Worm (Caenorhabditis elegans) whole organism, L1 larva: ENCODE results near the gene Y45F3A.8.

Source experiments
- C04F5.9 ChIP-seq: sonication (generic microtip); optimal IDR thresholded peaks from 2 replicates; lab custom pipeline; 2016; ENCODE audit warnings: missing genetic modification characterization, missing compliant biosample characterization
- F16B12.6 ChIP-seq: fragments of 150-350 bp; optimal IDR thresholded peaks from 2 replicates; lab custom pipeline; 2014; ENCODE audit warnings: missing biosample characterization, missing genetic modification characterization
- Y116A8C.19 ChIP-seq: sonication (generic microtip); optimal IDR thresholded peaks from 2 replicates; lab custom pipeline; 2016; ENCODE audit warnings: missing compliant biosample characterization, missing genetic modification characterization, borderline replicate concordance
- alr-1 ChIP-seq: fragments of 200-800 bp; sonication (Bioruptor generic); optimal IDR thresholded peaks from 2 replicates; lab custom pipeline; 2018; ENCODE audit warnings: borderline replicate concordance, mild to moderate bottlenecking, missing genetic modification characterization, missing compliant biosample characterization
- ama-1 ChIP-seq: fragments of 150-350 bp; optimal IDR thresholded peaks from 2 replicates; lab custom pipeline; 2014
- blmp-1 ChIP-seq: fragments of 150-350 bp; optimal IDR thresholded peaks from 2 replicates; lab custom pipeline; 2014; ENCODE audit warnings: missing biosample characterization, missing genetic modification characterization
- ceh-63 ChIP-seq: fragments of 200-800 bp; sonication (Bioruptor generic); optimal IDR thresholded peaks from 2 replicates; lab custom pipeline; 2018; ENCODE audit warnings: mild to moderate bottlenecking, missing genetic modification characterization, missing compliant biosample characterization
- ceh-8 ChIP-seq: fragments of 200-800 bp; sonication (Bioruptor generic); optimal IDR thresholded peaks from 2 replicates; lab custom pipeline; 2018; ENCODE audit warnings: mild to moderate bottlenecking, missing genetic modification characterization, moderate library complexity, missing compliant biosample characterization
- ceh-90 ChIP-seq: sonication (generic microtip); optimal IDR thresholded peaks from 2 replicates; lab custom pipeline; 2016; ENCODE audit warnings: missing genetic modification characterization, missing compliant biosample characterization
- efl-1 ChIP-seq, 4 experiments: fragments of 150-350 bp; optimal IDR thresholded peaks in 3 of 4; peaks in 1 of 4; 1 replicate in 1 of 4; 2 replicates in 3 of 4; lab custom pipeline; 2014; ENCODE audit warnings: missing biosample characterization in 2 of 4, missing genetic modification characterization in 2 of 4, missing genetic modification reagents in 2 of 4
- egl-13 ChIP-seq: sonication (generic microtip); optimal IDR thresholded peaks from 2 replicates; lab custom pipeline; 2016; ENCODE audit warnings: missing genotype, missing genetic modification reagents, missing genetic modification characterization, missing compliant biosample characterization
- egl-27 ChIP-seq, 2 experiments: fragments of 150-350 bp in 1 of 2; sonication (generic microtip); optimal IDR thresholded peaks; 3 replicates each; lab custom pipeline; 2017 to 2018; ENCODE audit warnings: missing biosample characterization in 2 of 2, missing genetic modification characterization in 2 of 2, missing genetic modification reagents in 2 of 2
- elt-2 ChIP-seq: sonication (generic microtip); optimal IDR thresholded peaks from 2 replicates; lab custom pipeline; 2016; ENCODE audit warnings: missing genetic modification characterization, mild to moderate bottlenecking, inconsistent platforms, missing compliant biosample characterization, missing genetic modification reagents
- ets-5 ChIP-seq: fragments of 200-800 bp; sonication (Bioruptor generic); IDR thresholded peaks from 2 replicates; pipeline ENCODE4 v1.3.6; 2022; ENCODE audit warnings: missing genetic modification characterization, missing compliant biosample characterization
- fkh-4 ChIP-seq: sonication (generic microtip); optimal IDR thresholded peaks from 2 replicates; lab custom pipeline; 2016; ENCODE audit warnings: missing compliant biosample characterization, missing genetic modification characterization, borderline replicate concordance
- fkh-8 ChIP-seq: sonication (generic microtip); optimal IDR thresholded peaks from 2 replicates; lab custom pipeline; 2016; ENCODE audit warnings: mild to moderate bottlenecking, missing genetic modification characterization, missing compliant biosample characterization
- fos-1 ChIP-seq: fragments of 150-350 bp; optimal IDR thresholded peaks from 2 replicates; lab custom pipeline; 2014; ENCODE audit warnings: missing biosample characterization, missing genetic modification characterization
- hlh-17 ChIP-seq: fragments of 200-800 bp; sonication (Bioruptor generic); optimal IDR thresholded peaks from 2 replicates; lab custom pipeline; 2018; ENCODE audit warnings: missing genetic modification characterization, mild to moderate bottlenecking, missing compliant biosample characterization, moderate library complexity, borderline replicate concordance
- irx-1 ChIP-seq: sonication (generic microtip); optimal IDR thresholded peaks from 2 replicates; lab custom pipeline; 2016; ENCODE audit warnings: missing genetic modification characterization, missing compliant biosample characterization
- isw-1 ChIP-seq: fragments of 200-800 bp; sonication (Bioruptor generic); IDR thresholded peaks from 2 replicates; pipeline ENCODE4 v1.3.6; 2022; ENCODE audit warnings: missing genetic modification characterization, missing compliant biosample characterization
- jun-1 ChIP-seq: fragments of 150-350 bp; optimal IDR thresholded peaks from 2 replicates; lab custom pipeline; 2014; ENCODE audit warnings: missing biosample characterization, missing genetic modification reagents, missing genetic modification characterization
- lin-13 ChIP-seq: fragments of 150-350 bp; optimal IDR thresholded peaks from 2 replicates; lab custom pipeline; 2014; ENCODE audit warnings: missing biosample characterization, missing genetic modification reagents, missing genetic modification characterization
- lin-14 ChIP-seq: fragments of 200-800 bp; sonication (Bioruptor generic); optimal IDR thresholded peaks from 2 replicates; lab custom pipeline; 2018; ENCODE audit warnings: mild to moderate bottlenecking, missing genetic modification characterization, moderate library complexity, missing compliant biosample characterization
- lin-15B ChIP-seq: fragments of 150-350 bp; sonication (generic microtip); optimal IDR thresholded peaks from 3 replicates; lab custom pipeline; 2014; ENCODE audit warnings: missing biosample characterization, missing genetic modification characterization
- lin-35 ChIP-seq, 2 experiments: fragments of 150-350 bp; optimal IDR thresholded peaks; 2 replicates each; lab custom pipeline; 2014; ENCODE audit warnings: missing biosample characterization in 2 of 2, missing genetic modification characterization in 2 of 2, missing genetic modification reagents in 2 of 2
- lin-39 ChIP-seq: fragments of 150-350 bp; optimal IDR thresholded peaks from 2 replicates; lab custom pipeline; 2014; ENCODE audit warnings: missing biosample characterization, missing genetic modification reagents, missing genetic modification characterization
- lsy-2 ChIP-seq, 2 experiments: fragments of 150-350 bp; optimal IDR thresholded peaks; 2 replicates each; lab custom pipeline; 2014; ENCODE audit warnings: missing biosample characterization in 2 of 2, missing genetic modification characterization in 2 of 2
- mab-9 ChIP-seq: fragments of 200-800 bp; sonication (Bioruptor generic); IDR thresholded peaks from 2 replicates; pipeline ENCODE4 v1.3.6; 2022; ENCODE audit warnings: missing genetic modification reagents, missing genetic modification characterization, missing compliant biosample characterization
- mef-2 ChIP-seq: fragments of 150-350 bp; optimal IDR thresholded peaks from 2 replicates; lab custom pipeline; 2014; ENCODE audit warnings: missing biosample characterization, missing genetic modification characterization
- mep-1 ChIP-seq: fragments of 150-350 bp; optimal IDR thresholded peaks from 2 replicates; lab custom pipeline; 2014; ENCODE audit warnings: missing biosample characterization, missing genetic modification characterization
- nhr-11 ChIP-seq: fragments of 150-350 bp; optimal IDR thresholded peaks from 2 replicates; lab custom pipeline; 2014; ENCODE audit warnings: missing biosample characterization, missing genetic modification characterization
- nhr-19 ChIP-seq: fragments of 200-800 bp; sonication (Bioruptor generic); conservative IDR thresholded peaks from 2 replicates; pipeline ENCODE4 v1.3.6; 2022; ENCODE audit warnings: missing genetic modification characterization, missing compliant biosample characterization
- nhr-20 ChIP-seq: sonication (generic microtip); optimal IDR thresholded peaks from 2 replicates; lab custom pipeline; 2016; ENCODE audit warnings: mild to moderate bottlenecking, missing genetic modification characterization, missing compliant biosample characterization
- nhr-237 ChIP-seq: fragments of 150-350 bp; optimal IDR thresholded peaks from 2 replicates; lab custom pipeline; 2014; ENCODE audit warnings: missing biosample characterization, missing genetic modification characterization
- nhr-47 ChIP-seq: sonication (generic microtip); optimal IDR thresholded peaks from 2 replicates; lab custom pipeline; 2016; ENCODE audit warnings: mild to moderate bottlenecking, missing genetic modification characterization, moderate library complexity, missing compliant biosample characterization
- nhr-71 ChIP-seq: sonication (generic microtip); optimal IDR thresholded peaks from 2 replicates; lab custom pipeline; 2016; ENCODE audit warnings: mild to moderate bottlenecking, missing genetic modification characterization, moderate library complexity, missing compliant biosample characterization
- nhr-84 ChIP-seq: sonication (generic microtip); optimal IDR thresholded peaks from 2 replicates; lab custom pipeline; 2017; ENCODE audit warnings: missing biosample characterization, missing genetic modification characterization
- nhr-85 ChIP-seq: sonication (generic microtip); peaks from one replicate; lab custom pipeline; 2016; ENCODE audit warnings: missing genetic modification characterization, inconsistent platforms, missing compliant biosample characterization
- nhr-90 ChIP-seq: sonication (generic microtip); optimal IDR thresholded peaks from 2 replicates; lab custom pipeline; 2016; ENCODE audit warnings: mild to moderate bottlenecking, missing genetic modification characterization, missing compliant biosample characterization; ENCODE audit not compliant: poor library complexity
- pag-3 ChIP-seq: sonication (generic microtip); optimal IDR thresholded peaks from 2 replicates; lab custom pipeline; 2017; ENCODE audit warnings: missing genetic modification characterization, mild to moderate bottlenecking, missing compliant biosample characterization, antibody characterized with exemption, borderline replicate concordance; ENCODE audit not compliant: insufficient read depth
- pax-3 ChIP-seq: fragments of 200-800 bp; sonication (Bioruptor generic); optimal IDR thresholded peaks from 2 replicates; lab custom pipeline; 2018; ENCODE audit warnings: mild to moderate bottlenecking, missing genetic modification characterization, moderate library complexity, missing compliant biosample characterization
- skn-1 ChIP-seq: fragments of 150-350 bp; optimal IDR thresholded peaks from 2 replicates; lab custom pipeline; 2014; ENCODE audit warnings: missing biosample characterization, missing genetic modification characterization
- snu-23 ChIP-seq: sonication (generic microtip); optimal IDR thresholded peaks from 2 replicates; lab custom pipeline; 2016; ENCODE audit warnings: missing genetic modification characterization, missing compliant biosample characterization
- sptf-1 ChIP-seq: fragments of 150-350 bp; optimal IDR thresholded peaks from 2 replicates; lab custom pipeline; 2014; ENCODE audit warnings: missing biosample characterization, missing genetic modification characterization
- sup-37 ChIP-seq: fragments of 200-800 bp; sonication (Bioruptor generic); optimal IDR thresholded peaks from 2 replicates; lab custom pipeline; 2018; ENCODE audit warnings: mild to moderate bottlenecking, missing genetic modification characterization, missing compliant biosample characterization
- swsn-7 ChIP-seq: sonication (generic microtip); optimal IDR thresholded peaks from 2 replicates; lab custom pipeline; 2016; ENCODE audit warnings: missing genetic modification characterization, missing compliant biosample characterization
- tbx-2 ChIP-seq: sonication (generic microtip); optimal IDR thresholded peaks from 2 replicates; lab custom pipeline; 2016; ENCODE audit warnings: missing genetic modification characterization, missing compliant biosample characterization
- unc-30 ChIP-seq: sonication (generic microtip); optimal IDR thresholded peaks from 2 replicates; lab custom pipeline; 2017; ENCODE audit warnings: missing biosample characterization, missing genetic modification characterization
- unc-98 ChIP-seq: fragments of 200-800 bp; sonication (Bioruptor generic); IDR thresholded peaks from 2 replicates; pipeline ENCODE4 v1.3.6; 2022; ENCODE audit warnings: missing genetic modification characterization, missing compliant biosample characterization
- vab-15 ChIP-seq: sonication (generic microtip); optimal IDR thresholded peaks from 2 replicates; lab custom pipeline; 2017; ENCODE audit warnings: missing genotype, mild to moderate bottlenecking, missing genetic modification characterization, missing compliant biosample characterization
- zip-4 ChIP-seq: fragments of 200-800 bp; sonication (Bioruptor generic); optimal IDR thresholded peaks from 2 replicates; lab custom pipeline; 2018; ENCODE audit warnings: mild to moderate bottlenecking, missing genetic modification characterization, moderate library complexity, missing compliant biosample characterization
- ztf-11 ChIP-seq, 2 experiments: sonication (generic microtip); optimal IDR thresholded peaks; 2 replicates each; lab custom pipeline; 2016 to 2017; ENCODE audit warnings: missing genetic modification characterization in 2 of 2, missing biosample characterization in 1 of 2, missing compliant biosample characterization in 1 of 2
- ztf-4 ChIP-seq: fragments of 150-350 bp; optimal IDR thresholded peaks from 2 replicates; lab custom pipeline; 2014; ENCODE audit warnings: missing biosample characterization, missing genetic modification characterization

Y45F3A.8 gene

ce11 chrIII:10577782-10578181 is 14.8 kb downstream of the Y45F3A.8 start:
- no peak for TF ChIP-seq ztf-11 (tag; optimal IDR thresholded peaks at IDR 0.05; lab: Kevin White, UChicago)
- no peak for TF ChIP-seq zip-4 (GFP tag; lab: Kevin White, UChicago)
- no peak for TF ChIP-seq nhr-47 (tag; lab: Kevin White, UChicago)
- TF ChIP-seq lin-35 (GFP tag; optimal IDR thresholded peaks at IDR 0.05; lab: Kevin White, UChicago): no peak
- no peak for TF ChIP-seq vab-15 (tag; lab: Kevin White, UChicago)
- TF ChIP-seq mab-9 (GFP tag; lab: Robert Waterston, UW): no peak
- no peak for TF ChIP-seq ceh-63
- TF ChIP-seq efl-1 (optimal IDR thresholded peaks at IDR 0.05; lab: Kevin White, UChicago): no peak
- no peak for TF ChIP-seq efl-1 (GFP tag; optimal IDR thresholded peaks at IDR 0.05 in 1 of 2; lab: Kevin White, UChicago)
- TF ChIP-seq Y116A8C.19: no peak
- no peak for TF ChIP-seq skn-1 (tag; lab: Kevin White, UChicago)
- TF ChIP-seq nhr-85 (tag; lab: Kevin White, UChicago): peak; percentile 65
- no peak for TF ChIP-seq unc-30 (tag; lab: Kevin White, UChicago)
- no peak for TF ChIP-seq fos-1 (tag; lab: Kevin White, UChicago)
- no peak for TF ChIP-seq pag-3 (tag; lab: Kevin White, UChicago)
- no peak for TF ChIP-seq nhr-237 (tag; lab: Kevin White, UChicago)
- no peak for TF ChIP-seq ceh-8 (GFP tag; lab: Kevin White, UChicago)
- TF ChIP-seq nhr-20 (tag; lab: Kevin White, UChicago): peak; percentile 26
- TF ChIP-seq swsn-7 (tag; lab: Kevin White, UChicago): no peak
- no peak for TF ChIP-seq elt-2 (tag; lab: Kevin White, UChicago)
- TF ChIP-seq lin-14 (GFP tag; lab: Kevin White, UChicago): peak; percentile 76
- no peak for TF ChIP-seq lin-39
- no peak for TF ChIP-seq nhr-19
- peak; percentile 10 for TF ChIP-seq blmp-1 (tag; lab: Kevin White, UChicago)
- TF ChIP-seq ztf-4 (tag; lab: Kevin White, UChicago): no peak
- TF ChIP-seq egl-13 (tag; lab: Kevin White, UChicago): no peak
- no peak for TF ChIP-seq nhr-84 (tag; lab: Kevin White, UChicago)
- no peak for TF ChIP-seq hlh-17 (GFP tag; lab: Kevin White, UChicago)
- no peak for TF ChIP-seq isw-1 (GFP tag; lab: Robert Waterston, UW)
- TF ChIP-seq nhr-11: no peak
- no peak for TF ChIP-seq ceh-90 (tag; lab: Kevin White, UChicago)
- TF ChIP-seq ets-5 (GFP tag; lab: Robert Waterston, UW): no peak
- TF ChIP-seq mef-2 (tag; lab: Kevin White, UChicago): no peak
- TF ChIP-seq irx-1 (tag; lab: Kevin White, UChicago): no peak
- TF ChIP-seq lin-13 (GFP tag; lab: Kevin White, UChicago): no peak
- TF ChIP-seq fkh-4 (tag; lab: Kevin White, UChicago): no peak
- peak; percentile 41 for TF ChIP-seq snu-23 (GFP tag; lab: Kevin White, UChicago)
- no peak for TF ChIP-seq lsy-2 (tag; optimal IDR thresholded peaks at IDR 0.05; lab: Kevin White, UChicago)
- TF ChIP-seq sup-37 (GFP tag; lab: Kevin White, UChicago): no peak
- TF ChIP-seq jun-1 (tag; lab: Kevin White, UChicago): no peak
- TF ChIP-seq lin-15B: no peak
- no peak for TF ChIP-seq ama-1 (lab: Kevin White, UChicago)
- TF ChIP-seq egl-27 (tag; optimal IDR thresholded peaks at IDR 0.05; lab: Kevin White, UChicago): no peak
- TF ChIP-seq mep-1: peak; percentile 56
- no peak for TF ChIP-seq nhr-71 (tag; lab: Kevin White, UChicago)
- no peak for TF ChIP-seq pax-3 (tag; lab: Kevin White, UChicago)
- no peak for TF ChIP-seq nhr-90 (tag; lab: Kevin White, UChicago)
- TF ChIP-seq C04F5.9 (tag; lab: Kevin White, UChicago): no peak
- TF ChIP-seq unc-98 (GFP tag; lab: Robert Waterston, UW): no peak
- TF ChIP-seq sptf-1 (tag; lab: Kevin White, UChicago): no peak
- TF ChIP-seq fkh-8 (tag; lab: Kevin White, UChicago): no peak
- TF ChIP-seq tbx-2: no peak
- TF ChIP-seq alr-1 (tag; lab: Kevin White, UChicago): no peak
- no peak for TF ChIP-seq F16B12.6 (tag; lab: Kevin White, UChicago)
